Worm (Caenorhabditis elegans): ENCODE measurements around the gene mcd-1.
A peak's percentile ranks its signal among the peaks of the same experiment; 100 is the strongest.

Gene mcd-1

DNA sequence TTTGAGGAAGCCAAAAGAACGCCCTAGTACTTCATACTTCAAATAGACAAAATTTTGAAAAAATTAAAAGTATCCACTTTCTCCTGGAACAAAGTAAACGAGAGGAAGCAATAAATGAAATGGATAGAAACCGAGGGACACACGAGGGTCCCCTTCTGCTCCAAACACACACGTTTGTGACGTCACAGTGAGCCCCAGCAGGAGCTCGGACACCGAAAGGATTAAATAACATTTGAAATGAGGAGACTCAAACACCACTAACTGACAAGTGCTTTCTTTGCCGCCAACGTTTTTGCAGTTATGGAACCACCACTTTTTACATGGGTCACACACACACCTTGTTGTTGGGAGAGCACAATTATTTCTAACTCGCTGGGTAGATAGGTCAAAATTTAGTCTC is 15.1 kb downstream of the mcd-1 start:
- TF ChIP-seq hlh-4 (tag; optimal IDR thresholded peaks at IDR 0.05) (no peak), rnt-1 (tag; optimal IDR thresholded peaks at IDR 0.05) (peak; percentile 69), nhr-28 (tag; optimal IDR thresholded peaks at IDR 0.05) (no peak), irx-1 (tag; optimal IDR thresholded peaks at IDR 0.05) (no peak), C34B4.2 (tag; optimal IDR thresholded peaks at IDR 0.05) (no peak), lin-15B (tag; optimal IDR thresholded peaks at IDR 0.05) (no peak), nhr-71 (tag; optimal IDR thresholded peaks at IDR 0.05) (peak; percentile 57), unc-130 (tag; optimal IDR thresholded peaks at IDR 0.05) (peak; percentile 31), nhr-47 (tag; optimal IDR thresholded peaks at IDR 0.05) (peak; percentile 6), sup-37 (GFP tag; optimal IDR thresholded peaks at IDR 0.05) (no peak), aly-2 (tag; optimal IDR thresholded peaks at IDR 0.05) (no peak), dpl-1 (GFP tag; optimal IDR thresholded peaks at IDR 0.05) (peak in 1 of 3 experiments; percentile 21), snu-23 (GFP tag; optimal IDR thresholded peaks at IDR 0.05) (peak; percentile 50), elt-3 (tag; optimal IDR thresholded peaks at IDR 0.05) (no peak), lsy-2 (tag; optimal IDR thresholded peaks at IDR 0.05) (peak; percentile 18 to 46), efl-1 (optimal IDR thresholded peaks at IDR 0.05) (peak in 1 of 2 experiments; percentile 17), efl-1 (GFP tag; optimal IDR thresholded peaks at IDR 0.05 in 1 of 2) (peak in 1 of 2 experiments; percentile 28), dsc-1 (tag; optimal IDR thresholded peaks at IDR 0.05) (peak; percentile 26), nhr-20 (tag; optimal IDR thresholded peaks at IDR 0.05) (peak; percentile 4), lin-35 (GFP tag; optimal IDR thresholded peaks at IDR 0.05) (peak in 1 of 2 experiments; percentile 9), mab-9 (GFP tag; IDR thresholded peaks at IDR 0.05) (no peak), jun-1 (tag; optimal IDR thresholded peaks at IDR 0.05) (no peak), lin-14 (GFP tag; optimal IDR thresholded peaks at IDR 0.05) (peak; percentile 73), nhr-12 (tag; optimal IDR thresholded peaks at IDR 0.05) (no peak), ztf-4 (tag; optimal IDR thresholded peaks at IDR 0.05) (peak; percentile 0), ceh-8 (GFP tag; optimal IDR thresholded peaks at IDR 0.05) (no peak), pax-3 (tag; optimal IDR thresholded peaks at IDR 0.05) (no peak), unc-86 (tag; optimal IDR thresholded peaks at IDR 0.05) (no peak), tlp-1 (tag; optimal IDR thresholded peaks at IDR 0.05) (no peak), ceh-88 (GFP tag; IDR thresholded peaks at IDR 0.05) (no peak), ets-5 (GFP tag; IDR thresholded peaks at IDR 0.05) (no peak)

DNA sequence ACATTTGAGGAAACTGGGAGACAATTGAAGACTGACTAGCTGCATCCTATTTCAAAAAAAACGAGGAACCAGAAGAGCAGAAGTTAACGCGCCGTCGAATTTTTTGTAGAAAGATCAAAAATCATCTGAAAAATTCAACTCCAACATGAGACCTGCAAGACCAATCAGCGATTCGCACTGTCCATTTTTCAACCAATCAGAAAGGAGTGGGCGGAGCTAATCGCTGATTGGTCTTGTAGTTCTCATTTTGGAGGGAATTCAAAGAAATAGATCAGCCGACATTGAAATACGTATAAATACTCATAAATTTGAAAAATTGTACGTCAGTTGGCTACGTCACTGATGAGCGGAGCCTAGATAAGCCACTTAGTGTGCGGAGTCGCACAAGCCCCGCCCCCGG is 19.3 kb downstream of the mcd-1 start:
- TF ChIP-seq irx-1 (tag; optimal IDR thresholded peaks at IDR 0.05) (no peak), nhr-71 (tag; optimal IDR thresholded peaks at IDR 0.05) (no peak), efl-1 (optimal IDR thresholded peaks at IDR 0.05) (no peak), efl-1 (GFP tag; optimal IDR thresholded peaks at IDR 0.05 in 1 of 2) (peak; percentile 21 to 81), swsn-7 (tag; optimal IDR thresholded peaks at IDR 0.05) (no peak), C34B4.2 (tag; optimal IDR thresholded peaks at IDR 0.05) (no peak), xbp-1 (tag; optimal IDR thresholded peaks at IDR 0.05) (no peak)

DNA sequence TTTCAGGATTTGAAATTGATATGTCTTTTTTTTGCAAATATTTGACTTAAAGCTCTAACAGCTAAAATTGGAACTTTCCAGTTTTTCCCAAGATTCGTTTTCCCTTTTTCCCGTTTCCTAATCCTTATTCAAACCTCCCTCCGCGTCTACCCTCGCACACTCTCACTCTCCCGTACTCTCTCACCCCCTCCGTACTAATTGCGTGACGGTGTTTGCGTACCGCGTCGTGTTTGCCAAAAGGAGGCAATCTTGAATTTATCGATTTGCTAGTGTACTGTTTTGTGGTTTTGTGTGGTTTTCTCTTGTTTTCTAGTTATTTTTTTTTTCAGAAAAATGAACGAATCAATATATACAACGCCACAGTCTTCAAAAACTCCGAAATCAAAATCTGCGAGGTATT is 20.2 kb downstream of the mcd-1 start, which contains the start of gene citk-1:
TSS of gene citk-1 (plus strand) at position 323 of the 400 bp plus-strand sequence.
- TF ChIP-seq skn-1 (tag; optimal IDR thresholded peaks at IDR 0.05) (peak; percentile 89), C16A3.4 (tag; optimal IDR thresholded peaks at IDR 0.05) (peak; percentile 83), efl-3 (GFP tag; optimal IDR thresholded peaks at IDR 0.05) (no peak), F16B12.6 (tag; optimal IDR thresholded peaks at IDR 0.05) (peak; percentile 99), tbx-2 (tag; optimal IDR thresholded peaks at IDR 0.05) (peak; percentile 75), lsy-2 (tag; optimal IDR thresholded peaks at IDR 0.05) (peak; percentile 85 to 92), xbp-1 (tag; optimal IDR thresholded peaks at IDR 0.05) (peak; percentile 80), unc-30 (tag; optimal IDR thresholded peaks at IDR 0.05) (no peak), fkh-10 (GFP tag; optimal IDR thresholded peaks at IDR 0.05) (peak; percentile 21), hlh-4 (tag; optimal IDR thresholded peaks at IDR 0.05) (no peak), mab-9 (GFP tag; IDR thresholded peaks at IDR 0.05) (no peak), dpl-1 (GFP tag; optimal IDR thresholded peaks at IDR 0.05) (peak; percentile 98 to 99 (median 98)), nhr-11 (tag; optimal IDR thresholded peaks at IDR 0.05) (no peak), fkh-4 (tag; optimal IDR thresholded peaks at IDR 0.05; ENCODE audit: borderline replicate concordance) (no peak), unc-130 (tag; optimal IDR thresholded peaks at IDR 0.05) (peak; percentile 74), unc-98 (GFP tag; IDR thresholded peaks at IDR 0.05) (no peak), nhr-77 (tag; optimal IDR thresholded peaks at IDR 0.05) (peak; percentile 84), tlp-1 (tag; optimal IDR thresholded peaks at IDR 0.05) (no peak), grh-1 (GFP tag; IDR thresholded peaks at IDR 0.05) (peak; percentile 62), zip-4 (GFP tag; optimal IDR thresholded peaks at IDR 0.05) (peak; percentile 5), irx-1 (tag; optimal IDR thresholded peaks at IDR 0.05) (no peak), nhr-90 (tag; optimal IDR thresholded peaks at IDR 0.05; ENCODE audit: poor library complexity) (no peak), sptf-1 (tag; optimal IDR thresholded peaks at IDR 0.05) (no peak), mep-1 (tag; optimal IDR thresholded peaks at IDR 0.05) (peak; percentile 92), unc-86 (tag; optimal IDR thresholded peaks at IDR 0.05) (peak; percentile 73), hlh-17 (GFP tag; optimal IDR thresholded peaks at IDR 0.05; ENCODE audit: borderline replicate concordance) (no peak)

Data from whole organism, L1 larva.